Worm (Caenorhabditis elegans) whole organism, early embryonic: ENCODE results near the gene irld-49.

Source experiments
- B0310.2 ChIP-seq: sonication (generic microtip); optimal IDR thresholded peaks from 2 replicates; lab custom pipeline; 2016; ENCODE audit warnings: mild to moderate bottlenecking, missing genetic modification characterization, missing compliant biosample characterization
- F13C5.2 ChIP-seq: sonication (generic microtip); optimal IDR thresholded peaks from 2 replicates; lab custom pipeline; 2017; ENCODE audit warnings: mild to moderate bottlenecking, missing genetic modification characterization, inconsistent platforms, missing compliant biosample characterization
- aly-1 ChIP-seq: sonication (generic microtip); optimal IDR thresholded peaks from 2 replicates; lab custom pipeline; 2016; ENCODE audit warnings: missing genetic modification characterization, missing compliant biosample characterization
- ama-1 ChIP-seq: fragments of 150-350 bp; optimal IDR thresholded peaks from 2 replicates; lab custom pipeline; 2014
- ceh-13 ChIP-seq: fragments of 200-800 bp; sonication (Bioruptor generic); optimal IDR thresholded peaks from 2 replicates; lab custom pipeline; 2018; ENCODE audit warnings: mild to moderate bottlenecking, missing genetic modification characterization, missing compliant biosample characterization
- ceh-36 ChIP-seq: sonication (generic microtip); optimal IDR thresholded peaks from 2 replicates; lab custom pipeline; 2016; ENCODE audit warnings: missing genetic modification characterization, inconsistent platforms, missing compliant biosample characterization
- ets-7 ChIP-seq: sonication (generic microtip); optimal IDR thresholded peaks from 2 replicates; lab custom pipeline; 2016; ENCODE audit warnings: missing genotype, missing genetic modification characterization, missing compliant biosample characterization
- flt-1 ChIP-seq: fragments of 200-800 bp; sonication (Bioruptor generic); IDR thresholded peaks from 2 replicates; pipeline ENCODE4 v1.3.6; 2022; ENCODE audit warnings: missing genetic modification characterization, missing compliant biosample characterization
- hmbx-1 ChIP-seq: sonication (generic microtip); optimal IDR thresholded peaks from 2 replicates; lab custom pipeline; 2016; ENCODE audit warnings: mild to moderate bottlenecking, missing genetic modification characterization, missing compliant biosample characterization
- hmg-4 ChIP-seq: fragments of 200-800 bp; sonication (Bioruptor generic); optimal IDR thresholded peaks from 2 replicates; lab custom pipeline; 2018; ENCODE audit warnings: mild to moderate bottlenecking, missing genetic modification characterization, missing compliant biosample characterization
- hnd-1 ChIP-seq: sonication (generic microtip); optimal IDR thresholded peaks from 2 replicates; lab custom pipeline; 2016; ENCODE audit warnings: missing genetic modification characterization, missing compliant biosample characterization
- pes-1 ChIP-seq: fragments of 200-800 bp; sonication (Bioruptor generic); IDR thresholded peaks from 2 replicates; pipeline ENCODE4 v1.3.6; 2022; ENCODE audit warnings: missing genetic modification reagents, missing genetic modification characterization, missing compliant biosample characterization
- scrt-1 ChIP-seq: fragments of 200-800 bp; sonication (Bioruptor generic); IDR thresholded peaks from 2 replicates; pipeline ENCODE4 v1.3.6; 2022; ENCODE audit warnings: missing genetic modification characterization, missing compliant biosample characterization
- sea-1 ChIP-seq: fragments of 200-800 bp; sonication (Bioruptor generic); conservative IDR thresholded peaks from 2 replicates; pipeline ENCODE4 v1.3.6; 2022; ENCODE audit warnings: missing genetic modification characterization, missing compliant biosample characterization
- tbx-11 ChIP-seq: fragments of 200-800 bp; sonication (Bioruptor generic); IDR thresholded peaks from 2 replicates; pipeline ENCODE4 v1.3.6; 2022; ENCODE audit warnings: missing genetic modification characterization, missing compliant biosample characterization
- tbx-37 ChIP-seq: fragments of 200-800 bp; sonication (Bioruptor generic); conservative IDR thresholded peaks from 2 replicates; pipeline ENCODE4 v1.3.6; 2022; ENCODE audit warnings: missing genetic modification reagents, missing genetic modification characterization, missing compliant biosample characterization
- tra-4 ChIP-seq: sonication (generic microtip); optimal IDR thresholded peaks from 2 replicates; lab custom pipeline; 2017; ENCODE audit warnings: missing genetic modification characterization, missing compliant biosample characterization

The irld-49 gene

DNA sequence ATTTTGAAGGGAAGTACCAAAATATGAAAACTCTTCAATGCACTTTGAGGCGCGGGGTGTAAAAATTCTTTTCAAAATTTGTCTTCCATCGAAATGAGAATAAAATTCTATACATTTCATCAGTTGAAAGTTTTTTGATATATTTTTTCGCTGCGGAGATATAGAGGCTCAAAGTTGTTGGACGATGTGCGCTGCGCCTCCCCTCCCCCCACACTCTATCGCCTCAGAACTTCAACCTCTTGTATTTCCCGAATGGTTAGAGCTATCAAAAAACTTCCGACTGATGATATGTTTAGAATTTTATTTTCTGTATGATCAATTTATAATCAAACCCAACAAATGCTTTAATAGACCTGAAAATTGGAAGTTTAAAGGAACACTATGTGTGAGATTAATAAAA, 4.6 kb downstream of the irld-49 start:
- TF ChIP-seq ama-1 (no peak), tra-4 (no peak), flt-1 (no peak), sea-1 (GFP tag; lab: Robert Waterston, UW) (no peak), B0310.2 (tag; lab: Kevin White, UChicago) (no peak), ceh-36 (tag; lab: Kevin White, UChicago) (no peak), hmbx-1 (tag; lab: Kevin White, UChicago) (no peak), tbx-37 (GFP tag; lab: Robert Waterston, UW) (no peak), hmg-4 (GFP tag; lab: Kevin White, UChicago) (no peak), tbx-11 (GFP tag; lab: Robert Waterston, UW) (no peak), pes-1 (GFP tag; lab: Robert Waterston, UW) (no peak), ets-7 (tag; lab: Kevin White, UChicago) (no peak), F13C5.2 (tag; lab: Kevin White, UChicago) (no peak), ceh-13 (GFP tag; lab: Kevin White, UChicago) (no peak), aly-1 (tag; lab: Kevin White, UChicago) (no peak), scrt-1 (GFP tag; lab: Robert Waterston, UW) (no peak)

DNA sequence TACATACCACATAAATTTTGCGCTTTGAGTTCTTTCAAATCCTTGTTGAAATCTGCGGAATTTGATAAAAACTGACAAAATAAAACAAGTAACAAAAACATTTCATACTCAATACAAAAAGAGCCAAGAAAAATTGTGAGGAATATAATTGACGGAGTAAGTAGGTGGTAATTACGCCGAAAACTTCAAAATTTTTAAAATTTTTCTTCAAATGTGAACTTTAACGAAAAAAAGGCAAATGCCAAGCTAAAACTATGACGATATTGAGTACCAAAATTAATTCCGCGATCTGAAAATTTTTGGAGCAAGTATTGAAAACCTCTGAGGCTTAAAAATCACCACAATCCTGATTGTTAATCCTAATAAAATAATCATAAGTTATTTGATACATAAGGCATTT, 8.7 kb downstream of the irld-49 start, which contains the start of gene irld-51:
Gene irld-51 (minus strand): TSS at position 101 of the 400 bp plus-strand sequence.
- no peak for TF ChIP-seq tra-4
- no peak for TF ChIP-seq ceh-36 (tag; lab: Kevin White, UChicago)
- TF ChIP-seq ceh-13 (GFP tag; lab: Kevin White, UChicago) = no peak
- TF ChIP-seq pes-1 (GFP tag; lab: Robert Waterston, UW) = no peak
- no peak for TF ChIP-seq tbx-37 (GFP tag; lab: Robert Waterston, UW)
- TF ChIP-seq hmbx-1 (tag; lab: Kevin White, UChicago) = no peak
- TF ChIP-seq ets-7 (tag; lab: Kevin White, UChicago) = no peak
- TF ChIP-seq flt-1 = no peak
- no peak for TF ChIP-seq tbx-11 (GFP tag; lab: Robert Waterston, UW)
- no peak for TF ChIP-seq B0310.2 (tag; lab: Kevin White, UChicago)
- TF ChIP-seq aly-1 (tag; lab: Kevin White, UChicago) = no peak
- TF ChIP-seq F13C5.2 (tag; lab: Kevin White, UChicago) = no peak
- no peak for TF ChIP-seq ama-1
- no peak for TF ChIP-seq sea-1 (GFP tag; lab: Robert Waterston, UW)
- no peak for TF ChIP-seq scrt-1 (GFP tag; lab: Robert Waterston, UW)
- no peak for TF ChIP-seq hnd-1 (tag; lab: Kevin White, UChicago)
- no peak for TF ChIP-seq hmg-4 (GFP tag; lab: Kevin White, UChicago)

DNA sequence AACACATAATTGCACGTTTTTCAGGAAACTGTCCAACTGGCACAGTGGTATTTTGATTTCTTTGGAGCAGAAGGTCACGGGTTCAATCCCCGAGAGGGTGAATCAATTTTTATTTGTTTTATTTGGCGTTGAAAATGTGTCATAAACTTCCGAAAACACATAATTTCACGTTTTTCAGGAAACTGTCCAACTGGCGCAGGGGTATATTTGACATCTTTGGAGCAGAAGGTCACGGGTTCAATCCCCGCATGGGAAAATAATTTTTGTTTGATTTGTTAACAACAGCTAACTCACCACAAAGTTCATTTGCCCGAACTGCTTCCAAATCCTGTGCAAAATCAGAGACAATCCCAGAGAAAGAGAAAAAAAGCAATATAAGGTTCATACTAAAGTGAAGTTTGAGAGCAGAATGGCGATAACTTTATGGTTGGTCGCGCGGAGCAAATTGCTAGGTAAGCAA, 11.7 kb downstream of the irld-49 start, which contains the start of gene irld-48:
Gene irld-48 (plus strand): TSS at position 410 of the 460 bp plus-strand sequence.
- TF ChIP-seq hmg-4 (GFP tag; lab: Kevin White, UChicago) = no peak
- no peak for TF ChIP-seq sea-1 (GFP tag; lab: Robert Waterston, UW)
- no peak for TF ChIP-seq F13C5.2 (tag; lab: Kevin White, UChicago)
- TF ChIP-seq flt-1 = no peak
- no peak for TF ChIP-seq aly-1 (tag; lab: Kevin White, UChicago)
- TF ChIP-seq ama-1 = no peak
- TF ChIP-seq B0310.2 (tag; lab: Kevin White, UChicago) = no peak
- TF ChIP-seq hmbx-1 (tag; lab: Kevin White, UChicago) = no peak
- no peak for TF ChIP-seq ets-7 (tag; lab: Kevin White, UChicago)
- no peak for TF ChIP-seq tra-4
- no peak for TF ChIP-seq ceh-36 (tag; lab: Kevin White, UChicago)

DNA sequence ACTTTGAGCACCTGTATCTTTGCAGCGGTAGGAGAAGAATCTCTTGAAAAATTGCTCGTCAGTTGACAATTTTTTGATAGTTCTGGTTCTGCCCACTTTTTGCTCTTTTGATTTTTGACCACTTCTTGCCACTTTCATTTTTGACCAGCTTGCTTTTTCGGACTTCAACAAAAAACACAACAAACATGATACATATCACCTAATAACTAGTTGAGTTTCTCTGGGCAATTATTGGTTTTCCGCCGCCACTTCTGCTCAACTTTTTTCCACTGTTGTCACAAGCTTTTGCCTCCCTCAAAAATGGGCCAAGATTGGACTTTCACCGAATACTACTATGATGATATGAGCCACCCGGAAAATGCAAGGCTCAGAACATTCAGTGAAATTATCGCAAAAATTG, 14.3 kb downstream of the irld-49 start, which contains the start of gene srw-60:
Gene srw-60 (plus strand): TSS at position 301 of the 400 bp plus-strand sequence.
- no peak for TF ChIP-seq flt-1
- TF ChIP-seq B0310.2 (tag; lab: Kevin White, UChicago) = no peak

DNA sequence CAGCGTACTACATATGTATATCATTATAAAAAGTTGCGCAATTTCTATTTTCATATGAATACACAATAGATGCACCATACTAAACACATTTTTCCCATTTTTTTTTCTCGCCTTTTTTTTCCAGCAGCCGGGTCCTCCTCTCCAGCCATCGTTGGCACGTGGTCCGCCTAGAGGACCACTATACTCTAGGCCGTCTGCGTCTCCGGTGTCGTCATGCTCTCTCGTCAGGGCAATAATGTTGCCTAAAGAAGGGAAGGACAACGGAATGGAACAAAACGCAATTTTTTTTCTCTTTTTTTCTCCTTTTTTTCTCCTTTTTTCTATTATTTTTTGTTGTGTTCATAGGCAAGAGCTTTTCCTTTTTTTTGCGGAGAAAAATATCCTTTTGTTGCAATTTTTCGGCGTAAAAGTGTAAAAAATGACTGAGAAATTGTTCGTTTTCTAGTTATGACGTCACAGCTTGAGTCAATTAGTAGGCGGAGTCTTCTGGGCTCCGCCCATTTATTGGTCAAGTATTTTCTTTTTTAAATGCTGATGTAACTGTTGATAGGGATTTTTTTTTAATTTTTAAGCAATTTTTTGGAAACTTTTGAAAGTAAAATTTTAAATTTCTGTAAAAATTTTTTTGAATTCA, 18.7 kb downstream of the irld-49 start:
- TF ChIP-seq tbx-37 (GFP tag; lab: Robert Waterston, UW) = no peak

DNA sequence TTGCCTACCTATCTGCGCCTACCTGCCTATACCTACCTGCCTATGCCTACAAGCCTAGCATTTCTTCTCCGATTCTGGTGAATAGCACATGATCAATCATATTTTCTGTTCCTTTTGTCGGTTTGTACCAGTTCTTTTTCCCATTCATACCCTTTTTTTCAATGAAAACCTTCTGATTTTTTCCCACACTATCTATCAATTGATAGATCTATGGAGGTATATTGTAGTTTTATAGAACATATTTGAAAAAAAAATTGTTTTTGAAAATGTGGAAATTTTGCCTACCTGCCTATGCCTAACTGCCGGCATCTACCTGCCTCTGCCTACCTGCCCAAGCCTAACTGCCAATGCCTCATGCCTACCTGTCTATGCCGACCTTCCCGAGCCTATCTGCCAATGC, 19.6 kb downstream of the irld-49 start:
- TF ChIP-seq sea-1 (GFP tag; lab: Robert Waterston, UW) (no peak), scrt-1 (GFP tag; lab: Robert Waterston, UW) (no peak), tra-4 (no peak), tbx-11 (GFP tag; lab: Robert Waterston, UW) (no peak), ets-7 (tag; lab: Kevin White, UChicago) (no peak), F13C5.2 (tag; lab: Kevin White, UChicago) (no peak), B0310.2 (tag; lab: Kevin White, UChicago) (no peak), hmg-4 (GFP tag; lab: Kevin White, UChicago) (no peak), pes-1 (GFP tag; lab: Robert Waterston, UW) (no peak), ceh-36 (tag; lab: Kevin White, UChicago) (no peak), hmbx-1 (tag; lab: Kevin White, UChicago) (no peak), tbx-37 (GFP tag; lab: Robert Waterston, UW) (no peak), hnd-1 (tag; lab: Kevin White, UChicago) (no peak), aly-1 (tag; lab: Kevin White, UChicago) (no peak), ama-1 (no peak), flt-1 (no peak)

DNA sequence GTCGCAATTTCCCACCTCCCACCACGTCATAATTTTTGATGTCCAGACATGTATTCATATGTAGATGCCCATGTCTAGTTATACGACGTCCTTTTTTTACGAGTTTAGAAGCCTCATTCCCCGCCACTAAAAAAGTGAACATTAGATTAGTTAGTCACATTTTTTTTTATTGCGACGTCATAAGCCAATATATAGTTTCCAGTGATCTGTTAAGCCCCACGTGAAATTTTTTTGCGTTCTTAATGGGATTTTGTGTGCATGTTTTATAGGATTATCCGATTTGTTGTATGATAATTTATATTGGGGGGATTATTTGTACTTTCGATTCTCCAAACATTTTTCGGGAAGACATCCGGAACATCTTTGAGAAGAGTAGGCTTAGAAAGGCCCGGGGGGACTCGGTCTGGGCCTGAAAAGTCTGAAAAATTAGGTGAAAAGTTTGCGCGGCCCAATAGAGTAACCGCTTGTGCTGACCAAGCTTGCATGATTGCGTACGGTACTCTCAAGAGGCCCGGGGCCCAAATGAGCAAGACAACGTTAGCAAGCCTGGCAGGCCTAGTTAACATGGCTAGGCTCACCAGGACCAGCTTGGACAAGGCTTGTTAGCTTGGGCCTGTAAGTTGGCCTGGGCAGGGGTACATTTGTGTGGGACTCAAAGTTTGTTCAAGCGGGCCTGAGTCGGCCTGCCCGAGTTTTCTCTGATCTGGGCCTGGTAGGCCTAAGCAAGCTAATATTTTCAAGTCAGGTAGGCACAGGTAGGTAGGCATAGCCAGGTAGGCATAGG, 21.4 kb downstream of the irld-49 start:
- TF ChIP-seq F13C5.2 (tag; lab: Kevin White, UChicago) = no peak
- no peak for TF ChIP-seq tra-4
- TF ChIP-seq pes-1 (GFP tag; lab: Robert Waterston, UW) = no peak
- TF ChIP-seq aly-1 (tag; lab: Kevin White, UChicago) = no peak
- TF ChIP-seq tbx-37 (GFP tag; lab: Robert Waterston, UW) = no peak
- no peak for TF ChIP-seq ama-1
- TF ChIP-seq ceh-36 (tag; lab: Kevin White, UChicago) = no peak
- TF ChIP-seq B0310.2 (tag; lab: Kevin White, UChicago) = no peak
- TF ChIP-seq flt-1 = no peak
- no peak for TF ChIP-seq sea-1 (GFP tag; lab: Robert Waterston, UW)
- TF ChIP-seq ceh-13 (GFP tag; lab: Kevin White, UChicago) = no peak
- TF ChIP-seq tbx-11 (GFP tag; lab: Robert Waterston, UW) = no peak
- TF ChIP-seq ets-7 (tag; lab: Kevin White, UChicago) = no peak
- TF ChIP-seq hnd-1 (tag; lab: Kevin White, UChicago) = no peak
- TF ChIP-seq hmbx-1 (tag; lab: Kevin White, UChicago) = no peak
